Worm (Caenorhabditis elegans) whole organism, early embryonic: ENCODE measurements around the gene grd-14.
"Not testable (repeated sequence)": the region's sequence is repeated elsewhere in the genome, so short reads cannot be mapped to it uniquely, and the experiment has no call there.

Experiments used
- B0310.2 ChIP-seq: sonication (generic microtip); optimal IDR thresholded peaks from 2 replicates; lab custom pipeline; 2016; ENCODE audit warnings: mild to moderate bottlenecking, missing genetic modification characterization, missing compliant biosample characterization
- F13C5.2 ChIP-seq: sonication (generic microtip); optimal IDR thresholded peaks from 2 replicates; lab custom pipeline; 2017; ENCODE audit warnings: mild to moderate bottlenecking, missing genetic modification characterization, inconsistent platforms, missing compliant biosample characterization
- aly-1 ChIP-seq: sonication (generic microtip); optimal IDR thresholded peaks from 2 replicates; lab custom pipeline; 2016; ENCODE audit warnings: missing genetic modification characterization, missing compliant biosample characterization
- ama-1 ChIP-seq: fragments of 150-350 bp; optimal IDR thresholded peaks from 2 replicates; lab custom pipeline; 2014
- ceh-13 ChIP-seq: fragments of 200-800 bp; sonication (Bioruptor generic); optimal IDR thresholded peaks from 2 replicates; lab custom pipeline; 2018; ENCODE audit warnings: mild to moderate bottlenecking, missing genetic modification characterization, missing compliant biosample characterization
- ceh-36 ChIP-seq: sonication (generic microtip); optimal IDR thresholded peaks from 2 replicates; lab custom pipeline; 2016; ENCODE audit warnings: missing genetic modification characterization, inconsistent platforms, missing compliant biosample characterization
- ets-7 ChIP-seq: sonication (generic microtip); optimal IDR thresholded peaks from 2 replicates; lab custom pipeline; 2016; ENCODE audit warnings: missing genotype, missing genetic modification characterization, missing compliant biosample characterization
- flt-1 ChIP-seq: fragments of 200-800 bp; sonication (Bioruptor generic); IDR thresholded peaks from 2 replicates; pipeline ENCODE4 v1.3.6; 2022; ENCODE audit warnings: missing genetic modification characterization, missing compliant biosample characterization
- hmbx-1 ChIP-seq: sonication (generic microtip); optimal IDR thresholded peaks from 2 replicates; lab custom pipeline; 2016; ENCODE audit warnings: mild to moderate bottlenecking, missing genetic modification characterization, missing compliant biosample characterization
- hmg-4 ChIP-seq: fragments of 200-800 bp; sonication (Bioruptor generic); optimal IDR thresholded peaks from 2 replicates; lab custom pipeline; 2018; ENCODE audit warnings: mild to moderate bottlenecking, missing genetic modification characterization, missing compliant biosample characterization
- hnd-1 ChIP-seq: sonication (generic microtip); optimal IDR thresholded peaks from 2 replicates; lab custom pipeline; 2016; ENCODE audit warnings: missing genetic modification characterization, missing compliant biosample characterization
- pes-1 ChIP-seq: fragments of 200-800 bp; sonication (Bioruptor generic); IDR thresholded peaks from 2 replicates; pipeline ENCODE4 v1.3.6; 2022; ENCODE audit warnings: missing genetic modification reagents, missing genetic modification characterization, missing compliant biosample characterization
- scrt-1 ChIP-seq: fragments of 200-800 bp; sonication (Bioruptor generic); IDR thresholded peaks from 2 replicates; pipeline ENCODE4 v1.3.6; 2022; ENCODE audit warnings: missing genetic modification characterization, missing compliant biosample characterization
- sea-1 ChIP-seq: fragments of 200-800 bp; sonication (Bioruptor generic); conservative IDR thresholded peaks from 2 replicates; pipeline ENCODE4 v1.3.6; 2022; ENCODE audit warnings: missing genetic modification characterization, missing compliant biosample characterization
- tbx-11 ChIP-seq: fragments of 200-800 bp; sonication (Bioruptor generic); IDR thresholded peaks from 2 replicates; pipeline ENCODE4 v1.3.6; 2022; ENCODE audit warnings: missing genetic modification characterization, missing compliant biosample characterization
- tbx-37 ChIP-seq: fragments of 200-800 bp; sonication (Bioruptor generic); conservative IDR thresholded peaks from 2 replicates; pipeline ENCODE4 v1.3.6; 2022; ENCODE audit warnings: missing genetic modification reagents, missing genetic modification characterization, missing compliant biosample characterization
- tra-4 ChIP-seq: sonication (generic microtip); optimal IDR thresholded peaks from 2 replicates; lab custom pipeline; 2017; ENCODE audit warnings: missing genetic modification characterization, missing compliant biosample characterization

Gene grd-14

DNA sequence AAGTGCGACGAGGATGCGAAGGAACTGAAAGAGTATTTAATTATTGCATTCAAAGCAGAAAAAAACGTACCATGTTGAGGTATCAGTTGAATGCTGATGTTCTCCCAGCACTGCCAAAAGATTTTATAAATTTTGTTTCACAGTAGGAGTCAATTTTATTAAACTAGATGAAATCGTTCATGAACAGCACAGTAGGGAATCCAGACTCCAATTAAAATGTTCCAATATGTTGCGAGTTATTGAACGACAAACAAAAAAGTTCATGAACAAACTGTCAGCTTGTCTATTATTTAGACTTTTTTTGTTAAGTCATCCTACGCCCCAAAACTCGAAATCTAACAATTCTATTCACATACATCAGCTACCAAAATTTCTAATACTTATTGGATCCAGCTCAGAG, 35.2 kb downstream of the grd-14 start, which contains the start of gene nspc-1:
nspc-1 (minus strand) TSS at position 101 of the 400 bp plus-strand sequence.
- not testable (repeated sequence) for TF ChIP-seq pes-1 (GFP tag; lab: Robert Waterston, UW); B0310.2 (tag; lab: Kevin White, UChicago); tbx-37 (GFP tag; lab: Robert Waterston, UW)

DNA sequence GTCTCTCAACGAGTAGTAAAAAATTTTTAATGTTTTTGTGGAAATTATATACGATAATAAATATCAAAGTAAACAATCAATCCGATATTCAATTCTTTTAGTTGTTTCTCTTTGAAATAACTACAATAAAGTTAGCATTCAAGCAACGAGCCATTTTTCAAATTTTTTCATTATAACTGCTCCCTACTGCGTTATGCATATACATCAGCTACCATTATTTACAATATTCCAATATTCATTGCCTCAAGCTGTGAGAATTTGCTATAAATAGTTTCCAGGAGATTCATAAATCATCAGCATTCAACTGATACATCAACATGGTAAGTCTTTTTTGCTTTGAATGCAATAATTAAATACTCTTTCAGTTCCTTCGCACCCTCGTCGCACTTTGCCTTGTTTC, 37.0 kb downstream of the grd-14 start, which contains the start of gene nspc-3:
nspc-3 (plus strand) TSS at position 301 of the 400 bp plus-strand sequence.
- no peak for TF ChIP-seq F13C5.2
- TF ChIP-seq ceh-13 (GFP tag; lab: Kevin White, UChicago): no peak
- no peak for TF ChIP-seq ceh-36 (tag; lab: Kevin White, UChicago)
- no peak for TF ChIP-seq aly-1 (tag; lab: Kevin White, UChicago)

DNA sequence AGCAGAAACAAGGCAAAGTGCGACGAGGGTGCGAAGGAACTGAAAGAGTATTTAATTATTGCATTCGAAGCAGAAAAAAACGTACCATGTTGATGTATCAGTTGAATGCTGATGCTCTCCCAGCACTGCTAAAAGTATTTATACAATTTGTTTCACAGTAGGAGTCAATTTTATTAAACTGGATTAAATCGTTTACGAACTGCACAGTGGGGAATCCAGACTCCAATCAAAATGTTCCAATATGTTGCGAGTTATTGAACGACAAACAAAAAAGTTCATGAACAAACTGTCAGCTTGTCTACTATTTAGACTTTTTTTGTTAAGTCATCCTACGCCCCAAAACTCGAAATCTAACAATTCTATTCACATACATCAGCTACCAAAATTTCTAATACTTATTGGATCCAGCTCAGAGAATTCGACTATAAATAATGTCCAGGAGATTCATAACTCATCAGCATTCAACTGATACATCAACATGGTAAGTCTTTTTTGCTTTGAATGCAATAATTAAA, 38.5 kb downstream of the grd-14 start, which contains the start of the genes nspc-4 and nspc-5:
nspc-4 (minus strand) TSS at position 101 of the 515 bp plus-strand sequence.
nspc-5 (plus strand) TSS at position 465 of the 515 bp plus-strand sequence.
- TF ChIP-seq flt-1 (GFP tag; lab: Robert Waterston, UW); hnd-1; sea-1 (GFP tag; lab: Robert Waterston, UW): not testable (repeated sequence)

DNA sequence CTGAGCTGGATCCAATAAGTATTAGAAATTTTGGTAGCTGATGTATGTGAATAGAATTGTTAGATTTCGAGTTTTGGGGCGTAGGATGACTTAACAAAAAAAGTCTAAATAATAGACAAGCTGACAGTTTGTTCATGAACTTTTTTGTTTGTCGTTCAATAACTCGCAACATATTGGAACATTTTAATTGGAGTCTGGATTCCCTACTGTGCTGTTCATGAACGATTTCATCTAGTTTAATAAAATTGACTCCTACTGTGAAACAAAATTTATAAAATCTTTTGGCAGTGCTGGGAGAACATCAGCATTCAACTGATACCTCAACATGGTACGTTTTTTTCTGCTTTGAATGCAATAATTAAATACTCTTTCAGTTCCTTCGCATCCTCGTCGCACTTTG, 41.7 kb downstream of the grd-14 start, which contains the start of gene nspc-7:
nspc-7 (plus strand) TSS at position 301 of the 400 bp plus-strand sequence.
- not testable (repeated sequence) for TF ChIP-seq ama-1; sea-1 (GFP tag; lab: Robert Waterston, UW); ets-7

DNA sequence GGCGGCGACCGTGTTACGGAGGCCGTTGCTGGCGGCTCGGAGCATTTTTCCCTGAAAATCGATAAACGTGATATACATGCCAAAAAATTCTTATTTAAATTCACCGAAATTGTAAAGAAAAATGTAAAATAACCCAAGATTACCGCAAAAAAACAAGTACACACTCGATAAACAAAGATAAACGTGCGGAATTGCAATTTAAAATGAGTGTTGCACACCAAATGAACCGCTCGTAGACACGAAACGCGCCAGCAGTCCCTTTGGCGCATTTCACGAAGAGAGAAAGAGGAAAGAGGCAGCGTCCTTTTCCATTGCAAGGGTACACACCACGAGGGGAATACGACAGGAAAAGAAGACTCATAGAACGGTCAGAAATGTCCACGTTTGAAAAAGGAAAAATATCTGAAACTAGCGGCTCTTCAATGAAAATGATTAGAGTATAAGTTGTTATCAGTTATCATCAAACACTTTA, 46.2 kb downstream of the grd-14 start, which contains the start of gene sdha-1:
sdha-1 (minus strand) TSS at position 51 of the 472 bp plus-strand sequence.
- no peak for TF ChIP-seq pes-1 (GFP tag; lab: Robert Waterston, UW)
- TF ChIP-seq tbx-11 (GFP tag; lab: Robert Waterston, UW): 0 out of 2 replicates have a peak, but pooled peaks have one; percentile 22
- TF ChIP-seq ceh-13 (GFP tag; lab: Kevin White, UChicago): no peak
- TF ChIP-seq tra-4 (tag; lab: Kevin White, UChicago): no peak
- no peak for TF ChIP-seq ceh-36 (tag; lab: Kevin White, UChicago)
- TF ChIP-seq B0310.2 (tag; lab: Kevin White, UChicago): no peak
- no peak for TF ChIP-seq aly-1 (tag; lab: Kevin White, UChicago)
- TF ChIP-seq hmbx-1 (tag; lab: Kevin White, UChicago): no peak
- TF ChIP-seq flt-1 (GFP tag; lab: Robert Waterston, UW): no peak
- no peak for TF ChIP-seq hnd-1
- no peak for TF ChIP-seq scrt-1
- TF ChIP-seq ama-1: no peak
- TF ChIP-seq sea-1 (GFP tag; lab: Robert Waterston, UW): no peak
- peak; percentile 43 for TF ChIP-seq F13C5.2
- TF ChIP-seq hmg-4 (GFP tag; lab: Kevin White, UChicago): peak; percentile 31
- TF ChIP-seq tbx-37 (GFP tag; lab: Robert Waterston, UW): 0 out of 2 replicates have a peak, but pooled peaks have one; percentile 13
- no peak for TF ChIP-seq ets-7

DNA sequence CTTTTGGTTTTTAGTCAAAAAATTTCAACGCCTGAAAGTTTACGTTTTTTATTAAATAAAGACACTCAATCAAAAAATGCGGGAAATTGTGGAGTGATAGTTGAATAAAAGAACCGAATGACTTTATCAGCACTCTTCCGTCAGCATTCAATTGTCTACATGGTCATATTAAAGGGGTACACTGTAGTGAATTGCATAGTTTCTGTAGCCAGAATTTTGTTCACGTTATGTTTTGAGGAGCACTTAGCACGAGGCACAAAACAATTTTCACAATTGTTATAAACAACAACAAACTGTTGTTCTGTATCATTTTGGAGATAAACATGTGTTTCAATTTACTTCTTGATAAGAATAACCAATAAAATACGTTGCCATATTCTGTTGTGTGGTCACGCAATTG, 49.2 kb downstream of the grd-14 start, which contains the start of gene D2021.4:
D2021.4 (minus strand) TSS at position 48 of the 400 bp plus-strand sequence.
- no peak for TF ChIP-seq B0310.2 (tag; lab: Kevin White, UChicago)
- TF ChIP-seq ets-7: no peak
- TF ChIP-seq sea-1 (GFP tag; lab: Robert Waterston, UW): no peak

DNA sequence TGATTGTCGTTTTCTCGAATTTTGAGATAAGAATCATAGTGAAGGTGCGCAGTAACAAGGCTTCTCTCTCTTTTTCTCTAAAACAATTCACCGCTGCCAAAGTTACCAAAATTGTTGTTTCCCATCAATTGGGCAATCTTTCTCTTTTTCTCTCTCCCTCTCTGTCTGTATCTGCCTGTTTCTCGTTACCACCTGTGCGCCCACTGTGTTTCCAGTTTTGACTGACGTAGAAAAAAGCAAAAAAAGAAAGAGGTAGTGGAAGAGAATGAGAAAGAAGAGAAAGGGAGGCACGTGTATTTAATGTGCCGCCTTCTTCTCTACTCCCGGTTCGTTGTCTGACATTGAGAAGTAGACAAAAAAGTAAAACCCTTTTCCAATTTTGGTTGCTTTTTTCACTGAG, 50.3 kb downstream of the grd-14 start:
- TF ChIP-seq tra-4 (tag; lab: Kevin White, UChicago): no peak
- TF ChIP-seq sea-1 (GFP tag; lab: Robert Waterston, UW): no peak
- TF ChIP-seq hmg-4 (GFP tag; lab: Kevin White, UChicago): no peak
- TF ChIP-seq pes-1 (GFP tag; lab: Robert Waterston, UW): no peak
- TF ChIP-seq ceh-36 (tag; lab: Kevin White, UChicago): no peak
- TF ChIP-seq flt-1 (GFP tag; lab: Robert Waterston, UW): no peak
- TF ChIP-seq hnd-1: no peak
- TF ChIP-seq ama-1: no peak
- no peak for TF ChIP-seq tbx-11 (GFP tag; lab: Robert Waterston, UW)
- TF ChIP-seq aly-1 (tag; lab: Kevin White, UChicago): no peak
- TF ChIP-seq B0310.2 (tag; lab: Kevin White, UChicago): no peak
- no peak for TF ChIP-seq scrt-1
